Worm (Caenorhabditis elegans): Measurements from ENCODE around the gene C27A7.5.

C27A7.5 gene

ce11 chrV:12167031-12167430 is 4.9 kb upstream of the C27A7.5 start:
- TF ChIP-seq blmp-1 (tag; optimal IDR thresholded peaks at IDR 0.05) = no peak
- no peak for TF ChIP-seq nhr-47 (tag; optimal IDR thresholded peaks at IDR 0.05)
- TF ChIP-seq ceh-8 (GFP tag; optimal IDR thresholded peaks at IDR 0.05) = peak; percentile 43
- no peak for TF ChIP-seq zag-1 (tag; optimal IDR thresholded peaks at IDR 0.05)

ce11 chrV:12162906-12163305 is 786 bp upstream of the C27A7.5 start, which contains the start of gene srj-4:
srj-4 (plus strand) TSS chrV:12163206.
- TF ChIP-seq hlh-17 (GFP tag; optimal IDR thresholded peaks at IDR 0.05; ENCODE audit: borderline replicate concordance) (no peak), elt-3 (tag; optimal IDR thresholded peaks at IDR 0.05) (no peak), zip-4 (GFP tag; optimal IDR thresholded peaks at IDR 0.05) (no peak), hlh-4 (tag; optimal IDR thresholded peaks at IDR 0.05) (no peak), mab-9 (GFP tag; IDR thresholded peaks at IDR 0.05) (no peak), sptf-1 (tag; optimal IDR thresholded peaks at IDR 0.05) (no peak), pqm-1 (tag; optimal IDR thresholded peaks at IDR 0.05) (no peak)

- no peak for TF ChIP-seq ceh-8 (GFP tag; optimal IDR thresholded peaks at IDR 0.05)
- TF ChIP-seq zip-4 (GFP tag; optimal IDR thresholded peaks at IDR 0.05) = no peak
- no peak for TF ChIP-seq elt-2 (tag; optimal IDR thresholded peaks at IDR 0.05)
- peak in 1 of 3 experiments; percentile 15 for TF ChIP-seq ceh-82 (tag; optimal IDR thresholded peaks at IDR 0.05)
- TF ChIP-seq lin-14 (GFP tag; optimal IDR thresholded peaks at IDR 0.05) = peak; percentile 61
- no peak for TF ChIP-seq hpl-2 (GFP tag; optimal IDR thresholded peaks at IDR 0.05)
- peak in 1 of 6 experiments; percentile 77 for TF ChIP-seq elt-3 (tag; optimal IDR thresholded peaks at IDR 0.05)
- no peak for TF ChIP-seq unc-98 (GFP tag; IDR thresholded peaks at IDR 0.05)
- TF ChIP-seq lsy-2 (tag; optimal IDR thresholded peaks at IDR 0.05) = peak in 1 of 2 experiments; percentile 23
Observed at ce11 chrV:12161157-12161556, 963 bp downstream of the C27A7.5 start.

- TF ChIP-seq lin-39 (tag; optimal IDR thresholded peaks at IDR 0.05) (no peak), pqm-1 (tag; optimal IDR thresholded peaks at IDR 0.05) (no peak), efl-1 (optimal IDR thresholded peaks at IDR 0.05) (no peak), efl-1 (GFP tag; optimal IDR thresholded peaks at IDR 0.05 in 1 of 2) (peak in 1 of 2 experiments; percentile 70), nhr-85 (tag) (peak; percentile 85), sox-4 (tag; optimal IDR thresholded peaks at IDR 0.05) (no peak), lin-14 (GFP tag; optimal IDR thresholded peaks at IDR 0.05) (peak; percentile 8), skn-1 (tag; optimal IDR thresholded peaks at IDR 0.05) (no peak), grh-1 (GFP tag; IDR thresholded peaks at IDR 0.05) (no peak), nhr-237 (tag; optimal IDR thresholded peaks at IDR 0.05) (no peak), ztf-11 (tag; optimal IDR thresholded peaks at IDR 0.05) (no peak)
Observed at ce11 chrV:12159975-12160374, 2.1 kb downstream of the C27A7.5 start.

- TF ChIP-seq nhr-85 (tag) (peak; percentile 81), efl-1 (optimal IDR thresholded peaks at IDR 0.05) (peak in 1 of 2 experiments; percentile 14), efl-1 (GFP tag; optimal IDR thresholded peaks at IDR 0.05 in 1 of 2) (peak in 1 of 2 experiments; percentile 77), nhr-19 (GFP tag; conservative IDR thresholded peaks at IDR 0.05) (peak; percentile 29), snpc-4 (tag; optimal IDR thresholded peaks at IDR 0.05) (no peak), lin-14 (GFP tag; optimal IDR thresholded peaks at IDR 0.05) (peak; percentile 79), rnt-1 (tag; optimal IDR thresholded peaks at IDR 0.05) (peak; percentile 76), nhr-90 (tag; optimal IDR thresholded peaks at IDR 0.05; ENCODE audit: poor library complexity) (no peak), nhr-20 (tag; optimal IDR thresholded peaks at IDR 0.05) (peak; percentile 27), snu-23 (GFP tag; optimal IDR thresholded peaks at IDR 0.05) (peak; percentile 8), nhr-71 (tag; optimal IDR thresholded peaks at IDR 0.05) (peak; percentile 47), grh-1 (GFP tag; IDR thresholded peaks at IDR 0.05) (no peak)
Observed at ce11 chrV:12158377-12158776, 3.7 kb downstream of the C27A7.5 start.
